Worm (Caenorhabditis elegans): ENCODE measurements around the gene M02B1.4.

- TF ChIP-seq pha-4 (tag; optimal IDR thresholded peaks at IDR 0.05) (no peak), snpc-4 (tag; optimal IDR thresholded peaks at IDR 0.05) (no peak), nhr-237 (tag; optimal IDR thresholded peaks at IDR 0.05) (no peak), nhr-28 (tag; optimal IDR thresholded peaks at IDR 0.05) (no peak), unc-39 (tag; optimal IDR thresholded peaks at IDR 0.05) (no peak), nfya-1 (tag; optimal IDR thresholded peaks at IDR 0.05; ENCODE audit: insufficient read depth) (no peak)
These were observed 15.8 kb upstream of the M02B1.4 start for ce11 chrIV:12840873-12841272.
